Fruit fly (Drosophila melanogaster) Kc167 (cell line): ENCODE measurements around the gene Slmap.

Experiments
- Sin3A ChIP-seq: fragments of >200 bp; optimal IDR thresholded peaks from 2 replicates; lab custom pipeline; 2018; ENCODE audit warnings: missing external identifiers
- h ChIP-seq: fragments of >200 bp; optimal IDR thresholded peaks from 3 replicates; lab custom pipeline; 2018; ENCODE audit warnings: missing external identifiers

Gene Slmap

DNA sequence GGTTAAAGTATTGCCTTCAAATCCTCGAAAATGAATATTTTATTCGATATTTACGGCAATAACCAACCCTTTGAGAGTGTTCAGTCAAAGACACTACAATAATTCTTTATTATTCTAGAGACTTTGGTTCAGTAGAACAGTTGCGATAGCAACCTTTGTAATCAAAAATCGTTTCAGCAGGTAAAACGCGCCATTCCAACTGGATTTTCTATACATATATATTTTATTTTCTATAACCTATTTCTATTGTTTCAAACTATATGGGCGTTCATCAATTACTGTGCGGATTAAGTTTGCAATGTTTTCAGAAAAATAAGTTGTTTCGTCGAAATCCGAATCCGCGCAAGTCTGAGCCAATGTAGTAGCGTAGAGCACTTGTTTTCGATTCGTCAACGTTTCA, 997 bp upstream of the Slmap start:
- TF ChIP-seq Sin3A (lab: Kevin White, UChicago), result no peak
- TF ChIP-seq h, result no peak
